Fruit fly (Drosophila melanogaster): Measurements from ENCODE around the gene CG9547.

Gene CG9547

DNA sequence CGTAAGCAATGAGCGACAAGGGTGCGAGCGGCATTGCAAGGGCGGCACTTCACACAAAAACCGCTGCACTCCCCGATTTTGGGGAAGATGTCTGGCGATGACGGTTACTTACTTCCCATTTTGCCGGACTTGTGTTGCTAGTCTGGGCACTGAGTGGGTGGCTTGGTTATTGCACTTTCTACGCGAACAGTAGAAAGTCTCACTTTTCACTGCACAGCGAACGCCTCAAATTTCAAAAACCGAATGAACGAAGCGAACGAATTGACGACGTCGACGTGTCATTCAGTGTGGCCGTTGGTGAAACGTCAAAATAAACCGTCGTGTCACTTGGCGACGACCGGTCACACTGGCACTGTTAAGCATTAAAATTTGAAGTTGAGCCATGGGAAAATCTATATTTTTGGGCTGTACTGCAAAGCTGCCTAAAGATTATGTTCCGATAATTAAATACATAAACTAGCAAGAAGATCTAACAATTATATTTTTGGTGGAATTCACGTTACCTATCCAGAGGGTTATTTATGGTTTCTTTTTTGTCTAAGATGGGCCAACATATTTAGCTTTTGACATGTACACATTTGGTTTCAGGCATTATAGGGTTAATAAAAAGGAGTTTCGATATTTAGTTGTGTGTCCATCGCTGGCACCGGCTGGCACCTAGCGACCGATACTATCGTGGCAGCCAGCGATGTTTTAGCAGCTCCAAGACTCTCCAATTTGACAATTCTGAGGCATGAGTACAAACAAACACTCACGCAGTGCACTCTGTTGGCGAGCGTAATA, 13.9 kb downstream of the CG9547 start, which contains the start of the genes Sec61alpha and Daxx (continued):
- peak; percentile 40 for TF ChIP-seq CG5245 (GFP tag; optimal IDR thresholded peaks at IDR 0.05)
- TF ChIP-seq croc (GFP tag; conservative IDR thresholded peaks at IDR 0.05), result peak; percentile 64; the same call in 2 of the 3 replicates
- peak; percentile 89 for TF ChIP-seq CG11456 (GFP tag; IDR thresholded peaks at IDR 0.05)
- peak; percentile 45 for TF ChIP-seq Ssrp (tag; optimal IDR thresholded peaks at IDR 0.05)
- TF ChIP-seq Dek (tag; optimal IDR thresholded peaks at IDR 0.05), result peak; percentile 87
- peak; percentile 14 for TF ChIP-seq CG7987 (GFP tag; optimal IDR thresholded peaks at IDR 0.05)
- peak; percentile 30 for TF ChIP-seq CG6654 (GFP tag; optimal IDR thresholded peaks at IDR 0.05)
- peak; percentile 33 for TF ChIP-seq tap (tag; optimal IDR thresholded peaks at IDR 0.05)
- peak; percentile 68 for TF ChIP-seq CG10979 (tag; optimal IDR thresholded peaks at IDR 0.05)
- TF ChIP-seq sima (GFP tag; optimal IDR thresholded peaks at IDR 0.05), result peak; percentile 37
- peak; percentile 80 for TF ChIP-seq her (GFP tag; optimal IDR thresholded peaks at IDR 0.05)
- TF ChIP-seq CG8359 (GFP tag; optimal IDR thresholded peaks at IDR 0.05; ENCODE audit: borderline replicate concordance), result peak; percentile 10
- TF ChIP-seq dan (GFP tag; IDR thresholded peaks at IDR 0.05), result no peak
- peak; percentile 89 for TF ChIP-seq CG16863 (GFP tag; optimal IDR thresholded peaks at IDR 0.05)
- TF ChIP-seq CG8089 (GFP tag; optimal IDR thresholded peaks at IDR 0.05), result peak; percentile 79
- TF ChIP-seq D19B (GFP tag; optimal IDR thresholded peaks at IDR 0.05), result peak; percentile 69
- TF ChIP-seq tgo (GFP tag; IDR thresholded peaks at IDR 0.05), result peak; percentile 83
- peak; percentile 92 for TF ChIP-seq Gug (GFP tag; IDR thresholded peaks at IDR 0.05)
- TF ChIP-seq usp (GFP tag; optimal IDR thresholded peaks at IDR 0.05), result no peak
- peak; percentile 99 for TF ChIP-seq nerfin-2 (GFP tag; IDR thresholded peaks at IDR 0.05; ENCODE audit: partially characterized antibody)
- peak; percentile 52 for TF ChIP-seq CG8281 (tag; optimal IDR thresholded peaks at IDR 0.05)
- TF ChIP-seq CG3163 (GFP tag; optimal IDR thresholded peaks at IDR 0.05), result peak; percentile 73
- TF ChIP-seq HLH3B (GFP tag; IDR thresholded peaks at IDR 0.05), result peak; percentile 81
- TF ChIP-seq CG10565 (GFP tag; optimal IDR thresholded peaks at IDR 0.05), result peak; percentile 31
- peak; percentile 98 for TF ChIP-seq unc-4 (GFP tag; IDR thresholded peaks at IDR 0.05; ENCODE audit: partially characterized antibody)
- peak; percentile 85 for TF ChIP-seq HmgD (GFP tag; optimal IDR thresholded peaks at IDR 0.05)
- peak; percentile 65 for TF ChIP-seq CG4328 (GFP tag; optimal IDR thresholded peaks at IDR 0.05)
- TF ChIP-seq fd102C (GFP tag; optimal IDR thresholded peaks at IDR 0.05), result no peak
- TF ChIP-seq HLH54F (GFP tag; optimal IDR thresholded peaks at IDR 0.05), result peak; percentile 94
- TF ChIP-seq CG17829 (tag; optimal IDR thresholded peaks at IDR 0.05), result peak; percentile 83
- peak; percentile 66 for TF ChIP-seq CG5953 (GFP tag; IDR thresholded peaks at IDR 0.05)
- peak; percentile 86 for TF ChIP-seq CG18599 (GFP tag; optimal IDR thresholded peaks at IDR 0.05)
- peak; percentile 85 for TF ChIP-seq unpg (GFP tag; optimal IDR thresholded peaks at IDR 0.05)
- peak; percentile 88 for TF ChIP-seq CHES-1-like (GFP tag; optimal IDR thresholded peaks at IDR 0.05)
- peak; percentile 75 for TF ChIP-seq CG10959 (GFP tag; IDR thresholded peaks at IDR 0.05)
- TF ChIP-seq CG10321 (GFP tag; IDR thresholded peaks at IDR 0.05), result peak; percentile 46; the same call in 1 of the 2 replicates
- TF ChIP-seq CG1832 (GFP tag; optimal IDR thresholded peaks at IDR 0.05), result no peak
- TF ChIP-seq ap (GFP tag; IDR thresholded peaks at IDR 0.05), result peak; percentile 57; the same call in 1 of the 2 replicates
- peak; percentile 93 for TF ChIP-seq Rfx (GFP tag; IDR thresholded peaks at IDR 0.05)
- TF ChIP-seq ewg (GFP tag; optimal IDR thresholded peaks at IDR 0.05), result peak; percentile 63
- TF ChIP-seq CG8765 (GFP tag; IDR thresholded peaks at IDR 0.05), result peak; percentile 71
- peak; percentile 100 for TF ChIP-seq vnd (GFP tag; IDR thresholded peaks at IDR 0.05; ENCODE audit: partially characterized antibody)
- peak; percentile 42 for TF ChIP-seq Adf1 (GFP tag; IDR thresholded peaks at IDR 0.05)
- TF ChIP-seq CG31365 (tag; optimal IDR thresholded peaks at IDR 0.05), result no peak
- peak; percentile 60; the same call in 1 of the 2 replicates for TF ChIP-seq GATAe (GFP tag; conservative IDR thresholded peaks at IDR 0.05)
- TF ChIP-seq Eip74EF (GFP tag; optimal IDR thresholded peaks at IDR 0.05), result peak in 1 of 2 experiments; percentile 72
- TF ChIP-seq CG8924 (tag; optimal IDR thresholded peaks at IDR 0.05), result peak; percentile 76
- TF ChIP-seq CG2889 (GFP tag; IDR thresholded peaks at IDR 0.05), result peak; percentile 85

Data from whole organism, embryonic.